Worm (Caenorhabditis elegans) whole organism, late embryonic: ENCODE results near the gene rpl-39.

ENCODE experiments used
- C08G9.2 ChIP-seq: sonication (generic microtip); optimal IDR thresholded peaks from 2 replicates; lab custom pipeline; 2016; ENCODE audit warnings: mild to moderate bottlenecking, missing genetic modification characterization, moderate library complexity, missing compliant biosample characterization
- C38D4.7 ChIP-seq: fragments of 200-800 bp; sonication (Bioruptor generic); optimal IDR thresholded peaks from 2 replicates; lab custom pipeline; 2018; ENCODE audit warnings: mild to moderate bottlenecking, missing genetic modification characterization, moderate library complexity, missing compliant biosample characterization
- F13H6.1 ChIP-seq: sonication (generic microtip); optimal IDR thresholded peaks from 2 replicates; lab custom pipeline; 2016; ENCODE audit warnings: missing genetic modification characterization, missing compliant biosample characterization
- ama-1 ChIP-seq: fragments of 150-350 bp; optimal IDR thresholded peaks from 2 replicates; lab custom pipeline; 2014
- ceh-14 ChIP-seq: sonication (generic microtip); optimal IDR thresholded peaks from 2 replicates; lab custom pipeline; 2016; ENCODE audit warnings: missing genotype, missing genetic modification characterization, missing compliant biosample characterization
- ceh-18 ChIP-seq: sonication (generic microtip); optimal IDR thresholded peaks from 2 replicates; lab custom pipeline; 2016; ENCODE audit warnings: missing genetic modification characterization, missing compliant biosample characterization
- ceh-19 ChIP-seq: fragments of 200-800 bp; sonication (Bioruptor generic); optimal IDR thresholded peaks from 2 replicates; lab custom pipeline; 2018; ENCODE audit warnings: mild to moderate bottlenecking, missing genetic modification characterization, missing compliant biosample characterization
- ceh-2 ChIP-seq: sonication (generic microtip); optimal IDR thresholded peaks from 2 replicates; lab custom pipeline; 2016; ENCODE audit warnings: missing genotype, missing genetic modification characterization, missing compliant biosample characterization
- ceh-30 ChIP-seq: fragments of 150-350 bp; optimal IDR thresholded peaks from 2 replicates; lab custom pipeline; 2014; ENCODE audit warnings: missing biosample characterization, missing genetic modification characterization
- ceh-31 ChIP-seq: sonication (generic microtip); optimal IDR thresholded peaks from 2 replicates; lab custom pipeline; 2016; ENCODE audit warnings: missing genetic modification characterization, missing compliant biosample characterization
- ceh-6 ChIP-seq: fragments of 200-800 bp; sonication (Bioruptor generic); optimal IDR thresholded peaks from 2 replicates; lab custom pipeline; 2018; ENCODE audit warnings: mild to moderate bottlenecking, missing genetic modification characterization, missing compliant biosample characterization
- ceh-9 ChIP-seq: sonication (generic microtip); optimal IDR thresholded peaks from 2 replicates; lab custom pipeline; 2016; ENCODE audit warnings: mild to moderate bottlenecking, missing genetic modification characterization, inconsistent platforms, missing compliant biosample characterization
- che-1 ChIP-seq: sonication (generic microtip); optimal IDR thresholded peaks from 2 replicates; lab custom pipeline; 2016; ENCODE audit warnings: mild to moderate bottlenecking, missing genetic modification characterization, missing compliant biosample characterization
- dmd-4 ChIP-seq: sonication (generic microtip); optimal IDR thresholded peaks from 2 replicates; lab custom pipeline; 2016; ENCODE audit warnings: borderline replicate concordance, missing genetic modification characterization, missing compliant biosample characterization
- elt-2 ChIP-seq: sonication (generic microtip); optimal IDR thresholded peaks from 2 replicates; lab custom pipeline; 2016; ENCODE audit warnings: missing genetic modification reagents, missing genetic modification characterization, missing compliant biosample characterization
- ets-4 ChIP-seq: sonication (generic microtip); optimal IDR thresholded peaks from 2 replicates; lab custom pipeline; 2016; ENCODE audit warnings: missing genetic modification characterization, missing compliant biosample characterization
- eyg-1 ChIP-seq: sonication (generic microtip); optimal IDR thresholded peaks from 2 replicates; lab custom pipeline; 2016; ENCODE audit warnings: missing genotype, missing genetic modification characterization, missing compliant biosample characterization
- fax-1 ChIP-seq: sonication (generic microtip); optimal IDR thresholded peaks from 2 replicates; lab custom pipeline; 2016; ENCODE audit warnings: missing genotype, missing genetic modification characterization, missing compliant biosample characterization
- fkh-10 ChIP-seq: fragments of 150-350 bp; optimal IDR thresholded peaks from 2 replicates; lab custom pipeline; 2014; ENCODE audit warnings: missing biosample characterization, missing genetic modification reagents, missing genetic modification characterization
- fkh-6 ChIP-seq: sonication (generic microtip); optimal IDR thresholded peaks from 2 replicates; lab custom pipeline; 2016; ENCODE audit warnings: missing genetic modification characterization, missing compliant biosample characterization
- hlh-13 ChIP-seq: fragments of 200-800 bp; sonication (Bioruptor generic); optimal IDR thresholded peaks from 2 replicates; lab custom pipeline; 2018; ENCODE audit warnings: mild to moderate bottlenecking, missing genetic modification characterization, missing compliant biosample characterization
- hlh-30 ChIP-seq: sonication (generic microtip); optimal IDR thresholded peaks from 2 replicates; lab custom pipeline; 2017; ENCODE audit warnings: antibody characterized with exemption, missing genetic modification characterization, missing compliant biosample characterization; ENCODE audit not compliant: insufficient read depth
- hlh-6 ChIP-seq: sonication (generic microtip); optimal IDR thresholded peaks from 2 replicates; lab custom pipeline; 2016; ENCODE audit warnings: missing genotype, missing genetic modification characterization, missing compliant biosample characterization
- hlh-8 ChIP-seq: sonication (generic microtip); optimal IDR thresholded peaks from 2 replicates; lab custom pipeline; 2016; ENCODE audit warnings: missing genotype, missing genetic modification characterization, missing compliant biosample characterization
- lim-6 ChIP-seq: sonication (generic microtip); optimal IDR thresholded peaks from 2 replicates; lab custom pipeline; 2016; ENCODE audit warnings: missing genetic modification characterization, missing compliant biosample characterization
- lin-11 ChIP-seq: fragments of 200-800 bp; sonication (Bioruptor generic); optimal IDR thresholded peaks from 2 replicates; lab custom pipeline; 2018; ENCODE audit warnings: mild to moderate bottlenecking, missing genetic modification characterization, missing compliant biosample characterization
- madf-2 ChIP-seq: sonication (generic microtip); optimal IDR thresholded peaks from 2 replicates; lab custom pipeline; 2017; ENCODE audit warnings: missing genetic modification characterization, missing compliant biosample characterization
- mec-3 ChIP-seq: sonication (generic microtip); optimal IDR thresholded peaks from 2 replicates; lab custom pipeline; 2016; ENCODE audit warnings: borderline replicate concordance, missing genetic modification characterization, missing compliant biosample characterization
- nfya-1 ChIP-seq: sonication (generic microtip); optimal IDR thresholded peaks from 2 replicates; lab custom pipeline; 2017; ENCODE audit warnings: missing genetic modification characterization, mild to moderate bottlenecking, missing compliant biosample characterization, antibody characterized with exemption, moderate library complexity
- nhr-11 ChIP-seq: fragments of 150-350 bp; optimal IDR thresholded peaks from 2 replicates; lab custom pipeline; 2014; ENCODE audit warnings: missing biosample characterization, missing genetic modification characterization
- odd-2 ChIP-seq: sonication (generic microtip); optimal IDR thresholded peaks from 2 replicates; lab custom pipeline; 2017; ENCODE audit warnings: antibody characterized with exemption, mild to moderate bottlenecking, missing genetic modification characterization, missing compliant biosample characterization
- pag-3 ChIP-seq: sonication (generic microtip); optimal IDR thresholded peaks from 2 replicates; lab custom pipeline; 2016; ENCODE audit warnings: missing compliant biosample characterization, missing genetic modification characterization, borderline replicate concordance
- pat-9 ChIP-seq: fragments of 200-800 bp; sonication (Bioruptor generic); optimal IDR thresholded peaks from 2 replicates; lab custom pipeline; 2018; ENCODE audit warnings: mild to moderate bottlenecking, missing genetic modification characterization, moderate library complexity, missing compliant biosample characterization
- pax-1 ChIP-seq: fragments of 150-350 bp; optimal IDR thresholded peaks from 2 replicates; lab custom pipeline; 2014; ENCODE audit warnings: missing biosample characterization, missing genetic modification characterization
- pha-4 ChIP-seq: fragments of 150-350 bp; optimal IDR thresholded peaks from 2 replicates; lab custom pipeline; 2018; ENCODE audit warnings: missing biosample characterization, missing genetic modification reagents, missing genetic modification characterization
- pros-1 ChIP-seq: fragments of 150-350 bp; optimal IDR thresholded peaks from 2 replicates; lab custom pipeline; 2014; ENCODE audit warnings: missing biosample characterization, missing genetic modification reagents, missing genetic modification characterization
- rnt-1 ChIP-seq: sonication (generic microtip); optimal IDR thresholded peaks from 2 replicates; lab custom pipeline; 2016; ENCODE audit warnings: missing genetic modification characterization, missing compliant biosample characterization
- sox-4 ChIP-seq: sonication (generic microtip); optimal IDR thresholded peaks from 2 replicates; lab custom pipeline; 2017; ENCODE audit warnings: mild to moderate bottlenecking, missing genetic modification characterization, inconsistent platforms, missing compliant biosample characterization
- syd-9 ChIP-seq: sonication (generic microtip); optimal IDR thresholded peaks from 2 replicates; lab custom pipeline; 2016; ENCODE audit warnings: mild to moderate bottlenecking, missing genetic modification characterization, moderate library complexity, missing compliant biosample characterization
- tbx-2 ChIP-seq: sonication (generic microtip); optimal IDR thresholded peaks from 2 replicates; lab custom pipeline; 2016; ENCODE audit warnings: missing genetic modification characterization, missing compliant biosample characterization
- tbx-7 ChIP-seq: sonication (generic microtip); optimal IDR thresholded peaks from 2 replicates; lab custom pipeline; 2016; ENCODE audit warnings: missing genotype, missing genetic modification characterization, missing compliant biosample characterization
- unc-3 ChIP-seq, 2 experiments: fragments of 200-800 bp in 1 of 2; sonication (Bioruptor generic) in 1 of 2; sonication (generic microtip) in 1 of 2; conservative IDR thresholded peaks in 1 of 2; optimal IDR thresholded peaks in 1 of 2; 2 replicates each; pipeline versions ENCODE4 v1.3.6 to Lab custom; 2016 to 2022; ENCODE audit warnings: missing compliant biosample characterization in 2 of 2, missing genetic modification characterization in 2 of 2, missing genetic modification reagents in 1 of 2
- unc-42 ChIP-seq: sonication (generic microtip); optimal IDR thresholded peaks from 2 replicates; lab custom pipeline; 2016; ENCODE audit warnings: missing genotype, missing genetic modification characterization, missing compliant biosample characterization
- unc-55 ChIP-seq: sonication (generic microtip); optimal IDR thresholded peaks from 2 replicates; lab custom pipeline; 2017; ENCODE audit warnings: missing biosample characterization, missing genetic modification reagents, missing genetic modification characterization
- unc-86 ChIP-seq: sonication (generic microtip); optimal IDR thresholded peaks from 2 replicates; lab custom pipeline; 2016; ENCODE audit warnings: missing genetic modification characterization, missing compliant biosample characterization

rpl-39 gene

DNA sequence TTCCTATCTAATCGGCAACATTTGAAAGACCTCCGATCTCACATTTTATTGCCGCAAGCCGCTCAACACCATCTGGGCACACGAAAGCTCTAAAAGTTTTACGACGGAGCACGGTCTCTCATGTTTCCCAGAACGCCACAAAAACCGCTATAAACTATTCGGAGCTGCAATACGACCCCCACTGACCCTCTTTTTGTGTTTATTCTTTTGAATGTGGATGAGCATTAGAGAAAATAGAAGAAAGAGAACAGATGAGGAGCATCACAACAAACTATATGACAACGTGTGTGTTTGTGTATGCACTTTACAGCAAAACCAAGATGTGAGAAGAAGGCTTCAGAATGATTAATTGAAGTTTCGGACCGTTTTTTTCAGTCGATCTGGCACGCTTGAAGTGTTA lies 48.3 kb upstream of the rpl-39 start:
- TF ChIP-seq pros-1 (no peak), hlh-8 (tag; lab: Kevin White, UChicago) (peak; percentile 58), unc-55 (GFP tag; lab: Kevin White, UChicago) (peak; percentile 10)
- TF ChIP-seq, all 69 proteins: peak for 2

DNA sequence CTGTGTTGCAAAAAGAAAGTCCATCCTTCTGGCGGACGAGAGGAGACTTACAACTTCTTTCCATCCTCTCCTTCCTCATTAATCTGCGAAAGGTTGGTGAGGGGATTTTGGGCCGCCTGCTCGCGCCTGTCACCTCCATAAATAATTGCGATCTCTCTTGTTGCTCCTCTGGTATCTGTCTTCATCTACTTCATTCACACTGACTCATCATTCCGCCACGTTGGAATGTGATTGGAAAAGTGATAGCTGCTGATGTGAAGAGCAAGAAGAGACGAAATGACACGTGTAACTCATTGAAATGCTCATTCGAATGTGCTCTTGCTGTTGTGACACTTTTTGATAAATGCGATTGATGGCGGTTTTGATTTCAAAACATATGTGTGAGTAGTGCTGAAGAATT lies 46.8 kb upstream of the rpl-39 start:
- TF ChIP-seq pag-3 (tag; lab: Kevin White, UChicago) (no peak), ceh-14 (tag; lab: Kevin White, UChicago) (no peak), C38D4.7 (no peak), pros-1 (no peak), ceh-18 (tag; lab: Kevin White, UChicago) (peak; percentile 77), elt-2 (tag; lab: Kevin White, UChicago) (no peak), C08G9.2 (tag; lab: Kevin White, UChicago) (no peak), hlh-13 (GFP tag; lab: Kevin White, UChicago) (no peak), fkh-6 (no peak), ama-1 (no peak), che-1 (tag; lab: Kevin White, UChicago) (no peak), eyg-1 (tag; lab: Kevin White, UChicago) (no peak), madf-2 (tag; lab: Kevin White, UChicago) (no peak), pat-9 (no peak), unc-42 (tag; lab: Kevin White, UChicago) (no peak), ceh-31 (no peak), sox-4 (tag; lab: Kevin White, UChicago) (no peak), hlh-30 (tag; lab: Kevin White, UChicago) (no peak), ceh-30 (tag; lab: Kevin White, UChicago) (no peak), unc-55 (GFP tag; lab: Kevin White, UChicago) (peak; percentile 98), mec-3 (tag; lab: Kevin White, UChicago) (no peak), nfya-1 (tag; lab: Kevin White, UChicago) (peak; percentile 16), ets-4 (tag; lab: Kevin White, UChicago) (no peak), dmd-4 (tag; lab: Kevin White, UChicago) (no peak), tbx-7 (tag; lab: Kevin White, UChicago) (no peak), tbx-2 (peak; percentile 23), nhr-11 (tag; lab: Kevin White, UChicago) (no peak), lin-11 (tag; lab: Kevin White, UChicago) (no peak), ceh-9 (tag; lab: Kevin White, UChicago) (no peak), fax-1 (tag; lab: Kevin White, UChicago) (no peak), fkh-10 (no peak), rnt-1 (tag; lab: Kevin White, UChicago) (peak; percentile 95), pha-4 (tag; lab: Kevin White, UChicago) (no peak), ceh-19 (GFP tag; lab: Kevin White, UChicago) (no peak), unc-86 (tag; lab: Kevin White, UChicago) (no peak), unc-3 (GFP tag; conservative IDR thresholded peaks at IDR 0.05; lab: Robert Waterston, UW) (no peak), unc-3 (tag; optimal IDR thresholded peaks at IDR 0.05; lab: Kevin White, UChicago) (no peak), ceh-6 (GFP tag; lab: Kevin White, UChicago) (no peak), odd-2 (tag; lab: Kevin White, UChicago) (no peak), pax-1 (tag; lab: Kevin White, UChicago) (no peak), ceh-2 (tag; lab: Kevin White, UChicago) (no peak), lim-6 (no peak), F13H6.1 (tag; lab: Kevin White, UChicago) (no peak), hlh-6 (tag; lab: Kevin White, UChicago) (peak; percentile 40), hlh-8 (tag; lab: Kevin White, UChicago) (no peak), syd-9 (tag; lab: Kevin White, UChicago) (no peak)
